Worm (Caenorhabditis elegans) whole organism, L2 larva: ENCODE results near the gene pri-1.

Experiments
- ceh-16 ChIP-seq: fragments of 150-350 bp; optimal IDR thresholded peaks from 2 replicates; lab custom pipeline; 2014; ENCODE audit warnings: missing biosample characterization, missing genetic modification characterization
- mdl-1 ChIP-seq, 2 experiments: fragments of 150-350 bp in 1 of 2; sonication (generic microtip) in 1 of 2; optimal IDR thresholded peaks; 2 replicates each; lab custom pipeline; 2017; ENCODE audit warnings: missing biosample characterization in 2 of 2, missing genetic modification characterization in 2 of 2
- ztf-4 ChIP-seq: fragments of 150-350 bp; optimal IDR thresholded peaks from 2 replicates; lab custom pipeline; 2014; ENCODE audit warnings: missing biosample characterization, missing genetic modification characterization

ce11 chrIII:9646440-9647021 is 32.5 kb upstream of the pri-1 start:
- TF ChIP-seq ztf-4, result no peak
- TF ChIP-seq mdl-1 (tag; optimal IDR thresholded peaks at IDR 0.05; lab: Kevin White, UChicago), result no peak
- no peak for TF ChIP-seq ceh-16 (tag; lab: Kevin White, UChicago)
